Worm (Caenorhabditis elegans): Measurements from ENCODE around the gene srh-201.

ce11 chrV:8988104-8988503 is 25.6 kb downstream of the srh-201 start, which contains the start of gene str-87:
- no peak for TF ChIP-seq flt-1 (GFP tag; IDR thresholded peaks at IDR 0.05)
- no peak for TF ChIP-seq cog-1 (tag; optimal IDR thresholded peaks at IDR 0.05)
- no peak for TF ChIP-seq klf-2 (GFP tag; conservative IDR thresholded peaks at IDR 0.05)
- TF ChIP-seq tab-1 (GFP tag; IDR thresholded peaks at IDR 0.05) = no peak
- TF ChIP-seq T22C8.4 (GFP tag; IDR thresholded peaks at IDR 0.05) = no peak

Data from whole organism, midembryonic.